Worm (Caenorhabditis elegans) whole organism, young adult: Measurements from ENCODE around the gene nac-2.

Experiments used
- F39B2.1 ChIP-seq: fragments of 200-800 bp; sonication (Bioruptor generic); IDR thresholded peaks from 2 replicates; pipeline ENCODE4 v1.3.6; 2022; ENCODE audit warnings: missing genetic modification reagents, missing genetic modification characterization, missing compliant biosample characterization
- rcor-1 ChIP-seq: fragments of 200-800 bp; sonication (Bioruptor generic); IDR thresholded peaks from 2 replicates; pipeline ENCODE4 v1.3.6; 2022; ENCODE audit warnings: missing genetic modification reagents, missing genetic modification characterization, missing compliant biosample characterization
- sptf-2 ChIP-seq: fragments of 200-800 bp; sonication (Bioruptor generic); optimal IDR thresholded peaks from 2 replicates; lab custom pipeline; 2018; ENCODE audit warnings: mild to moderate bottlenecking, missing genetic modification characterization, missing compliant biosample characterization

DNA sequence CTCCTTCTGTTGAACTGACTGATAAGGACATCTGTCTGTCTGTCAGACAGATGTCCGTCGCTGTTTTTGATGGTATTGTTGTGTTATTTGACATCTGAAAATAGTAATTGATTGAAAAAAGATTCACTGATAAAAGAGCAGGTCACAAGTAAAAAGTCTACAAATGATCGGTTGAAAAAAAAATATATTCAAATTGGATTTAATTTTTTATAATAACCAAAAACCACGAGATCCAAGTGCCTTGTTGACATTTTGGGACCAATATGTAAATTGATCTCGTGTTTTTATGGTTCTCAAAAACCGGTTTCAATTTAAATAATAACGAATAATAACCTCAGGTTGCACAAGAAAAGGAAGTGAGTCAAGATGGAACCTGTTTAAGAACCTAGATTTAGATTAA is 16.1 kb downstream of the nac-2 start, which contains the start of gene F59B2.13:
- TF ChIP-seq rcor-1 (GFP tag; lab: Robert Waterston, UW) (no peak), F39B2.1 (no peak), sptf-2 (GFP tag; lab: Kevin White, UChicago) (no peak)
